Fruit fly (Drosophila melanogaster): ENCODE results near the gene CG17672.

Gene CG17672

dm6 chr3L:13028740-13029139 lies at the start of gene CG17672:
Gene CG17672 (plus strand): TSS chr3L:13028962.
- TF ChIP-seq Fer1 (GFP tag; optimal IDR thresholded peaks at IDR 0.05), result no peak
- no peak for TF ChIP-seq CG14710 (tag; optimal IDR thresholded peaks at IDR 0.05)
- TF ChIP-seq CG42726 (GFP tag; IDR thresholded peaks at IDR 0.05; ENCODE audit: partially characterized antibody), result no peak
- peak; percentile 71 for TF ChIP-seq CG8478 (optimal IDR thresholded peaks at IDR 0.05)
- TF ChIP-seq vvl (GFP tag; IDR thresholded peaks at IDR 0.05), result peak; percentile 45; the same call in 1 of the 2 replicates
- TF ChIP-seq Adf1 (GFP tag; IDR thresholded peaks at IDR 0.05), result peak; percentile 22; the same call in 1 of the 2 replicates
- TF ChIP-seq twi (tag; optimal IDR thresholded peaks at IDR 0.05), result no peak
- no peak for TF ChIP-seq CG15269 (tag; optimal IDR thresholded peaks at IDR 0.05)
- no peak for TF ChIP-seq lmd (GFP tag; IDR thresholded peaks at IDR 0.05)
- peak; percentile 32 for TF ChIP-seq CG3995 (GFP tag; optimal IDR thresholded peaks at IDR 0.05)
- TF ChIP-seq lov (optimal IDR thresholded peaks at IDR 0.05), result no peak
- 0 out of 3 replicates have a peak, but pooled peaks have one; percentile 40 for TF ChIP-seq lov (GFP tag; IDR thresholded peaks at IDR 0.05)
- TF ChIP-seq Nf-YB (GFP tag; optimal IDR thresholded peaks at IDR 0.05), result peak; percentile 8
- peak; percentile 24 for TF ChIP-seq sens (GFP tag)
- TF ChIP-seq CG10321 (GFP tag; IDR thresholded peaks at IDR 0.05), result no peak
- TF ChIP-seq CG11504 (tag; optimal IDR thresholded peaks at IDR 0.05), result peak; percentile 69
- no peak for TF ChIP-seq eve (GFP tag; optimal IDR thresholded peaks at IDR 0.05)
- peak; percentile 22; the same call in 1 of the 3 replicates for TF ChIP-seq knrl (GFP tag; IDR thresholded peaks at IDR 0.05; ENCODE audit: partially characterized antibody)
- peak; percentile 93 for TF ChIP-seq Deaf1 (tag; optimal IDR thresholded peaks at IDR 0.05)
- peak; percentile 39 for TF ChIP-seq nom (GFP tag; optimal IDR thresholded peaks at IDR 0.05)
- TF ChIP-seq CG34422 (GFP tag; IDR thresholded peaks at IDR 0.05), result 0 out of 3 replicates have a peak, but pooled peaks have one; percentile 27
- TF ChIP-seq amos (GFP tag; IDR thresholded peaks at IDR 0.05; ENCODE audit: partially characterized antibody), result peak; percentile 20; the same call in 1 of the 2 replicates
- TF ChIP-seq tap (tag; optimal IDR thresholded peaks at IDR 0.05), result no peak
- no peak for TF ChIP-seq phol (tag; optimal IDR thresholded peaks at IDR 0.05)
- TF ChIP-seq ssp (GFP tag; IDR thresholded peaks at IDR 0.05), result no peak
- no peak for TF ChIP-seq seq (GFP tag; IDR thresholded peaks at IDR 0.05)
- TF ChIP-seq Hsf (GFP tag; optimal IDR thresholded peaks at IDR 0.05), result no peak
- no peak for TF ChIP-seq CG6254 (GFP tag; optimal IDR thresholded peaks at IDR 0.05)
- TF ChIP-seq kni (GFP tag; optimal IDR thresholded peaks at IDR 0.05), result peak; percentile 14
- peak; percentile 23 for TF ChIP-seq CG5180 (GFP tag; optimal IDR thresholded peaks at IDR 0.05)
- TF ChIP-seq Nf-YC (tag; optimal IDR thresholded peaks at IDR 0.05), result peak; percentile 45
- no peak for TF ChIP-seq sisA (GFP tag; IDR thresholded peaks at IDR 0.05)
- TF ChIP-seq pan (optimal IDR thresholded peaks at IDR 0.05), result no peak
- TF ChIP-seq pan (GFP tag; optimal IDR thresholded peaks at IDR 0.05 in 1 of 2, IDR thresholded peaks at IDR 0.05 in 1 of 2), result no peak
- 0 out of 2 replicates have a peak, but pooled peaks have one; percentile 14 for TF ChIP-seq inv (GFP tag; IDR thresholded peaks at IDR 0.05; ENCODE audit: partially characterized antibody)
- TF ChIP-seq Blimp-1 (GFP tag; optimal IDR thresholded peaks at IDR 0.05), result peak; percentile 36
- TF ChIP-seq ci (GFP tag; IDR thresholded peaks at IDR 0.05), result peak; percentile 63; the same call in 1 of the 3 replicates
- 0 out of 2 replicates have a peak, but pooled peaks have one; percentile 15 for TF ChIP-seq Drgx (GFP tag; IDR thresholded peaks at IDR 0.05)
- TF ChIP-seq bsh (GFP tag; optimal IDR thresholded peaks at IDR 0.05), result peak in 1 of 2 experiments; percentile 22
- TF ChIP-seq CG6175 (GFP tag; IDR thresholded peaks at IDR 0.05), result peak; percentile 40; the same call in 1 of the 3 replicates
- peak; percentile 67 for TF ChIP-seq CG12769 (tag; optimal IDR thresholded peaks at IDR 0.05)
- TF ChIP-seq CG16815 (GFP tag; optimal IDR thresholded peaks at IDR 0.05), result no peak
- TF ChIP-seq ara (GFP tag; IDR thresholded peaks at IDR 0.05), result 0 out of 2 replicates have a peak, but pooled peaks have one; percentile 41
- TF ChIP-seq CG11398 (GFP tag; optimal IDR thresholded peaks at IDR 0.05), result no peak
- peak; percentile 86; the same call in 3 of the 4 replicates for TF ChIP-seq chinmo (GFP tag; IDR thresholded peaks at IDR 0.05; ENCODE audit: partially characterized antibody)
- peak; percentile 30 for TF ChIP-seq Med (GFP tag)
- TF ChIP-seq CG6813 (GFP tag; optimal IDR thresholded peaks at IDR 0.05), result no peak
- TF ChIP-seq Jarid2 (GFP tag; optimal IDR thresholded peaks at IDR 0.05), result peak; percentile 69
- TF ChIP-seq az2 (GFP tag; optimal IDR thresholded peaks at IDR 0.05), result no peak
- TF ChIP-seq Mrtf (GFP tag; IDR thresholded peaks at IDR 0.05), result no peak

All from whole organism, embryonic.